Worm (Caenorhabditis elegans): ENCODE data around the gene gst-26.

Gene gst-26

ce11 chrII:15207562-15207961, 43.2 kb upstream of the gst-26 start:
- peak; percentile 21; the same call in 1 of the 2 replicates for TF ChIP-seq dmd-6 (GFP tag; IDR thresholded peaks at IDR 0.05)
- TF ChIP-seq R02D3.7 (tag; optimal IDR thresholded peaks at IDR 0.05), result no peak
- TF ChIP-seq hif-1 (tag; optimal IDR thresholded peaks at IDR 0.05), result peak in 1 of 2 experiments; percentile 74
- TF ChIP-seq dve-1 (tag; optimal IDR thresholded peaks at IDR 0.05; ENCODE audit: insufficient read depth), result peak; percentile 34
- no peak for TF ChIP-seq ztf-7 (tag; optimal IDR thresholded peaks at IDR 0.05)
- no peak for TF ChIP-seq daf-16 (GFP tag; optimal IDR thresholded peaks at IDR 0.05)
- peak; percentile 53 for TF ChIP-seq daf-16 (tag; optimal IDR thresholded peaks at IDR 0.05)
- 0 out of 2 replicates have a peak, but pooled peaks have one; percentile 24 for TF ChIP-seq tra-1 (GFP tag; IDR thresholded peaks at IDR 0.05)
- peak; percentile 33 for TF ChIP-seq aha-1 (tag)
- no peak for TF ChIP-seq Y48G9A.11 (GFP tag; IDR thresholded peaks at IDR 0.05)
- peak; percentile 8 for TF ChIP-seq hlh-30 (tag; optimal IDR thresholded peaks at IDR 0.05; ENCODE audit: insufficient read depth)
- TF ChIP-seq zip-2 (tag; optimal IDR thresholded peaks at IDR 0.05), result no peak
- peak; percentile 47 for TF ChIP-seq pqm-1 (tag; optimal IDR thresholded peaks at IDR 0.05)
- TF ChIP-seq hlh-11 (tag; optimal IDR thresholded peaks at IDR 0.05), result peak; percentile 48
- TF ChIP-seq daf-19 (GFP tag; conservative IDR thresholded peaks at IDR 0.05), result no peak
- no peak for TF ChIP-seq mxl-3 (GFP tag; optimal IDR thresholded peaks at IDR 0.05)

DNA sequence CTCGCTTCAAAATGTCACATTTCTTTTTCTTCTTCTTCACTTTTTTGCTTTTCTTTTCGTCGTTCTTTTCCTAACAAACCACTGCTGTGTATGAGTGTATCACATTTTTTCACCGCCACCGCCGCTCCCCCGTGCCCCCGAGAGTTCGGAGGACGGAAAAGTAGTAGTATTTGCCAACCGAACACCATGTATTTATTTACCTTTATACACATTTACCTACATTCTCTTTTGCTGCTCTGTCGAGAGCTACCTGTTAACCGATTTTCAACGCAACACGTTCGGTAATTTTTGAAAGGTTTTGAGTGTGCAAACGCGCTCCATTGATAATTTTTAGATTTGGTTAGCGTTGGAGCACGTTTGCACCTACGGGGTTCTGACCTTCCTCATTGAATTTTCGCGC, 41.9 kb upstream of the gst-26 start:
- TF ChIP-seq hlh-30 (tag; optimal IDR thresholded peaks at IDR 0.05; ENCODE audit: insufficient read depth) (peak; percentile 41), aha-1 (tag) (peak; percentile 3), tra-1 (GFP tag; IDR thresholded peaks at IDR 0.05) (0 out of 2 replicates have a peak, but pooled peaks have one; percentile 17), lin-15B (tag; optimal IDR thresholded peaks at IDR 0.05) (no peak), F49E8.2 (tag; optimal IDR thresholded peaks at IDR 0.05; ENCODE audit: borderline replicate concordance) (no peak), nhr-42 (GFP tag; IDR thresholded peaks at IDR 0.05) (0 out of 2 replicates have a peak, but pooled peaks have one; percentile 45), lin-38 (GFP tag; IDR thresholded peaks at IDR 0.05) (peak; percentile 57)

- TF ChIP-seq lin-15B (tag; optimal IDR thresholded peaks at IDR 0.05) (no peak), ceh-32 (tag; optimal IDR thresholded peaks at IDR 0.05; ENCODE audit: poor library complexity) (no peak), ces-1 (GFP tag; optimal IDR thresholded peaks at IDR 0.05) (no peak), ceh-62 (tag; optimal IDR thresholded peaks at IDR 0.05) (no peak), duxl-1 (tag; optimal IDR thresholded peaks at IDR 0.05; ENCODE audit: poor library complexity) (no peak), mdt-29 (GFP tag; IDR thresholded peaks at IDR 0.05) (no peak), jun-1 (tag; optimal IDR thresholded peaks at IDR 0.05) (no peak), nhr-25 (tag; optimal IDR thresholded peaks at IDR 0.05; ENCODE audit: borderline replicate concordance, insufficient read depth) (peak; percentile 10), dmd-6 (GFP tag; IDR thresholded peaks at IDR 0.05) (peak; percentile 68), zfp-3 (GFP tag; conservative IDR thresholded peaks at IDR 0.05) (no peak), mxl-3 (GFP tag; optimal IDR thresholded peaks at IDR 0.05) (peak; percentile 55), mxl-2 (GFP tag; conservative IDR thresholded peaks at IDR 0.05) (0 out of 2 replicates have a peak, but pooled peaks have one; percentile 45), egl-43 (GFP tag; IDR thresholded peaks at IDR 0.05) (no peak), T26A8.4 (GFP tag; IDR thresholded peaks at IDR 0.05) (0 out of 2 replicates have a peak, but pooled peaks have one; percentile 31), hlh-11 (tag; optimal IDR thresholded peaks at IDR 0.05) (peak; percentile 84), unc-130 (GFP tag; optimal IDR thresholded peaks at IDR 0.05) (no peak), ama-1 (optimal IDR thresholded peaks at IDR 0.05) (peak; percentile 14), F10B5.3 (tag; optimal IDR thresholded peaks at IDR 0.05) (no peak), sdz-12 (GFP tag; optimal IDR thresholded peaks at IDR 0.05) (no peak), tag-97 (GFP tag; IDR thresholded peaks at IDR 0.05) (no peak), nhr-237 (tag; optimal IDR thresholded peaks at IDR 0.05) (no peak), vab-7 (GFP tag; IDR thresholded peaks at IDR 0.05) (no peak), lin-1 (GFP tag; IDR thresholded peaks at IDR 0.05) (peak; percentile 57; the same call in 1 of the 2 replicates), madf-5 (GFP tag; IDR thresholded peaks at IDR 0.05) (no peak), zip-2 (tag; optimal IDR thresholded peaks at IDR 0.05) (no peak), Y48G9A.11 (GFP tag; IDR thresholded peaks at IDR 0.05) (no peak), lsy-2 (tag; optimal IDR thresholded peaks at IDR 0.05) (peak in 1 of 2 experiments; percentile 73), D1046.2 (GFP tag; IDR thresholded peaks at IDR 0.05) (no peak), lir-3 (tag; optimal IDR thresholded peaks at IDR 0.05) (no peak), F26F4.8 (GFP tag; conservative IDR thresholded peaks at IDR 0.05) (no peak), gei-8 (GFP tag; optimal IDR thresholded peaks at IDR 0.05) (no peak), ceh-82 (tag; optimal IDR thresholded peaks at IDR 0.05) (no peak), lin-39 (tag; optimal IDR thresholded peaks at IDR 0.05) (no peak)
Measured at ce11 chrII:15205346-15205745, 41.0 kb upstream of the gst-26 start.
